Fruit fly (Drosophila melanogaster): ENCODE data around the gene CG13054.

DNA sequence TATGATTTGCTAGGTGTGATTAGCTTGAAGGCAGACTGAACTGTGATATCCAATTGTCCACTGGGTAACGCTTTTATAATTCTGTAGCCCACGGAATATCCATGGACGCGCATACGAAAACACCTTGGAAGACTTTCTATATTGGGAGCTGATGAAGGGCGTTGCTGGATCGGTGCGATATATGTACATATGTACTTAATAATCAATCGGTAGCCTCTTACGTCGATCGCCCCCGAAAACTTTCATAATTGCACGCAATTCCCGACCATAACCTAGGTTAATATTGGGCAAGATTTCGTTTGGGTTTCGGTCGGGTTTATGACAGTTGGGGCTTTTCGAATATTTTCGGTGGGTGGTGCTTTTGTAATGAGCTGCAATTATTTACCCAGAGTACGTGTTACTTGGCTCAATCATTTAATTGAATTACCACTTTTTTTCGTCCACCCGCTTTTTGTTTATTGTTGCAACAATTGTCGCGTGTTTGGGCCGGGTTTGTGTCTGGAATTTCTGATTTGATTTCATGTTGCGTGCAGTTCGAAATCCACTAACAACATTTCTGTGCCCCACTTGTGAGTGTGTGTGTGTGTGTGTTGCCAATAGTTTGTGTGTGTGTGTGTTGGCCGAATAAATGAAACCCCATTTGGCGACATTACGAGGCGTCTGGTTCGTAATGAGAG is 25.0 kb upstream of the CG13054 start, which contains the start of gene CG13049:
- no peak for TF ChIP-seq CG17806 (tag; optimal IDR thresholded peaks at IDR 0.05)
- TF ChIP-seq CG9948 (tag; optimal IDR thresholded peaks at IDR 0.05), result no peak
- TF ChIP-seq fd96Ca (GFP tag; IDR thresholded peaks at IDR 0.05), result no peak
- TF ChIP-seq CG4496 (GFP tag; IDR thresholded peaks at IDR 0.05), result no peak
- no peak for TF ChIP-seq Pif1A (GFP tag; optimal IDR thresholded peaks at IDR 0.05)
- no peak for TF ChIP-seq CG32121 (GFP tag; IDR thresholded peaks at IDR 0.05)
- TF ChIP-seq CG8301 (tag; optimal IDR thresholded peaks at IDR 0.05), result no peak
- TF ChIP-seq EcR (GFP tag; optimal IDR thresholded peaks at IDR 0.05), result no peak
- TF ChIP-seq CG15710 (tag; optimal IDR thresholded peaks at IDR 0.05), result no peak
- TF ChIP-seq D1 (tag; optimal IDR thresholded peaks at IDR 0.05), result no peak
